Fruit fly (Drosophila melanogaster) whole organism, pupa: Measurements from ENCODE around the gene tws.
A peak's percentile ranks its signal among the peaks of the same experiment; 100 is the strongest.

Experiments
- CG10348 ChIP-seq: fragments of 200-800 bp; sonication (Bioruptor generic); IDR thresholded peaks from 2 replicates; pipeline ENCODE4 v1.3.6; 2022; ENCODE audit warnings: missing biosample characterization, missing genetic modification characterization
- CG12605 ChIP-seq: fragments of 200-800 bp; sonication (Bioruptor generic); IDR thresholded peaks from 2 replicates; pipeline ENCODE4 v1.3.6; 2022; ENCODE audit warnings: missing biosample characterization, missing genetic modification characterization
- CG13204 ChIP-seq: fragments of 200-800 bp; sonication (Bioruptor generic); optimal IDR thresholded peaks from 2 replicates; lab custom pipeline; 2018; ENCODE audit warnings: missing biosample characterization, mild to moderate bottlenecking, missing genetic modification characterization, moderate library complexity
- CG14655 ChIP-seq: fragments of 200-800 bp; sonication (Bioruptor generic); optimal IDR thresholded peaks from 3 replicates; lab custom pipeline; 2017; ENCODE audit warnings: mild to moderate bottlenecking, missing biosample characterization, missing genetic modification reagents, missing genetic modification characterization
- CG15710 ChIP-seq: fragments of 200-800 bp; sonication (Bioruptor generic); optimal IDR thresholded peaks from 2 replicates; lab custom pipeline; 2018; ENCODE audit warnings: missing biosample characterization, mild to moderate bottlenecking, missing genetic modification characterization, moderate library complexity
- CG17806 ChIP-seq: fragments of 200-800 bp; sonication (Bioruptor generic); optimal IDR thresholded peaks from 2 replicates; lab custom pipeline; 2018; ENCODE audit warnings: missing biosample characterization, mild to moderate bottlenecking, missing genetic modification characterization, moderate library complexity
- CG32121 ChIP-seq: fragments of 200-800 bp; sonication (Bioruptor generic); IDR thresholded peaks from 2 replicates; pipeline ENCODE4 v1.3.6; 2022; ENCODE audit warnings: missing biosample characterization, missing genetic modification characterization
- CG34367 ChIP-seq: fragments of 200-800 bp; sonication (Bioruptor generic); optimal IDR thresholded peaks from 2 replicates; lab custom pipeline; 2018; ENCODE audit warnings: missing biosample characterization, mild to moderate bottlenecking, missing genetic modification characterization
- CG4496 ChIP-seq: fragments of 200-800 bp; sonication (Bioruptor generic); IDR thresholded peaks from 3 replicates; pipeline ENCODE4 v1.3.6; 2022; ENCODE audit warnings: missing biosample characterization, missing genetic modification characterization
- CG8159 ChIP-seq: fragments of 200-800 bp; sonication (Bioruptor generic); optimal IDR thresholded peaks from 3 replicates; lab custom pipeline; 2018; ENCODE audit warnings: missing biosample characterization, mild to moderate bottlenecking, missing genetic modification characterization, moderate library complexity
- CG8301 ChIP-seq: fragments of 200-800 bp; sonication (Bioruptor generic); optimal IDR thresholded peaks from 2 replicates; lab custom pipeline; 2018; ENCODE audit warnings: missing biosample characterization, mild to moderate bottlenecking, missing genetic modification characterization
- CG9948 ChIP-seq: fragments of 200-800 bp; sonication (Bioruptor generic); optimal IDR thresholded peaks from 2 replicates; lab custom pipeline; 2018; ENCODE audit warnings: missing biosample characterization, mild to moderate bottlenecking, missing genetic modification characterization, moderate library complexity
- D1 ChIP-seq: fragments of 200-800 bp; sonication (Bioruptor generic); optimal IDR thresholded peaks from 2 replicates; lab custom pipeline; 2018; ENCODE audit warnings: missing biosample characterization, mild to moderate bottlenecking, missing genetic modification characterization, moderate library complexity
- EcR ChIP-seq: fragments of 200-800 bp; sonication (Bioruptor generic); optimal IDR thresholded peaks from 3 replicates; lab custom pipeline; 2019; ENCODE audit warnings: missing biosample characterization, missing genetic modification characterization, mild to moderate bottlenecking, moderate library complexity, missing genetic modification reagents
- Ets98B ChIP-seq: fragments of 200-800 bp; sonication (Bioruptor generic); IDR thresholded peaks from 2 replicates; pipeline ENCODE4 v1.3.6; 2022; ENCODE audit warnings: missing biosample characterization, missing genetic modification characterization
- Pif1A ChIP-seq: fragments of 200-800 bp; sonication (Bioruptor generic); optimal IDR thresholded peaks from 3 replicates; lab custom pipeline; 2016; ENCODE audit warnings: missing biosample characterization, missing genetic modification characterization
- Pif1B ChIP-seq: fragments of 200-800 bp; sonication (Bioruptor generic); optimal IDR thresholded peaks from 3 replicates; lab custom pipeline; 2016; ENCODE audit warnings: missing biosample characterization, missing genetic modification characterization
- Snoo ChIP-seq: fragments of 200-800 bp; sonication (Bioruptor generic); optimal IDR thresholded peaks from 3 replicates; lab custom pipeline; 2017; ENCODE audit warnings: missing biosample characterization, mild to moderate bottlenecking, missing genetic modification characterization, inconsistent platforms
- fd96Ca ChIP-seq: fragments of 200-800 bp; sonication (Bioruptor generic); IDR thresholded peaks from 3 replicates; pipeline ENCODE4 v1.3.6; 2022; ENCODE audit warnings: missing biosample characterization, missing genetic modification characterization
- gl ChIP-seq: fragments of 200-800 bp; sonication (Bioruptor generic); optimal IDR thresholded peaks from 2 replicates; lab custom pipeline; 2018; ENCODE audit warnings: missing biosample characterization, mild to moderate bottlenecking, missing genetic modification characterization
- rn ChIP-seq: fragments of 200-800 bp; sonication (Bioruptor generic); IDR thresholded peaks from 2 replicates; pipeline ENCODE4 v1.3.6; 2022; ENCODE audit warnings: missing biosample characterization, missing genetic modification characterization

The tws gene

dm6 chr3R:10142770-10143169, 3.2 kb upstream of the tws start, which contains the start of gene CG42759:
TSS of gene CG42759 (plus strand) at chr3R:10143070.
- TF ChIP-seq D1 = no peak
- TF ChIP-seq Pif1B (GFP tag; lab: Kevin White, UChicago) = no peak
- TF ChIP-seq CG10348 = no peak

DNA sequence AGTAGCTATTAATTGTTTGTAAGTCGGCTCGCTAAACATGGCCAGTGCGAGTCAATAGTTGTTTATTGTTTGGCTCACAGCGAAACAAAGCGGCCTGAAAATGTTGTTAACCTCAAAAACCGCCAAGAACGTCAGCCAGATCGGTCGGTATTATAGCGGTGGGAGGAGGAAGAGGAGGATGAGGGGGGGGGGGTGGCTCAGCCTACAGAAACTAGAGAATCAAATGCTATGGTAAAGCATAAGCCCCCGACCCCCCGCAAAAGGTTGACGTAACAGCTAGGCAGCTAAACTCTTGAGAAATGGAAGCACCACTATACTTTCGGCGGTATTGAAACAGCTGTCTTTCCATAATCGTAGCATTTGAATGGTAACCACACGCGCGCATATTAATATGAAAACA, 672 bp downstream of the tws start:
- no peak for TF ChIP-seq CG14655
- no peak for TF ChIP-seq CG8301 (tag; lab: Kevin White, UChicago)
- TF ChIP-seq CG10348 = no peak
- no peak for TF ChIP-seq CG34367 (tag; lab: Kevin White, UChicago)
- no peak for TF ChIP-seq Ets98B (GFP tag; lab: Robert Waterston, UW)
- TF ChIP-seq Pif1A (GFP tag; lab: Kevin White, UChicago) = no peak
- no peak for TF ChIP-seq rn (GFP tag; lab: Robert Waterston, UW)
- no peak for TF ChIP-seq CG15710 (tag; lab: Kevin White, UChicago)
- no peak for TF ChIP-seq Pif1B (GFP tag; lab: Kevin White, UChicago)
- no peak for TF ChIP-seq CG9948 (tag; lab: Kevin White, UChicago)
- TF ChIP-seq CG13204 (GFP tag; lab: Kevin White, UChicago) = no peak
- TF ChIP-seq D1 = no peak
- no peak for TF ChIP-seq Snoo (tag; lab: Kevin White, UChicago)
- TF ChIP-seq gl (tag; lab: Kevin White, UChicago) = no peak

DNA sequence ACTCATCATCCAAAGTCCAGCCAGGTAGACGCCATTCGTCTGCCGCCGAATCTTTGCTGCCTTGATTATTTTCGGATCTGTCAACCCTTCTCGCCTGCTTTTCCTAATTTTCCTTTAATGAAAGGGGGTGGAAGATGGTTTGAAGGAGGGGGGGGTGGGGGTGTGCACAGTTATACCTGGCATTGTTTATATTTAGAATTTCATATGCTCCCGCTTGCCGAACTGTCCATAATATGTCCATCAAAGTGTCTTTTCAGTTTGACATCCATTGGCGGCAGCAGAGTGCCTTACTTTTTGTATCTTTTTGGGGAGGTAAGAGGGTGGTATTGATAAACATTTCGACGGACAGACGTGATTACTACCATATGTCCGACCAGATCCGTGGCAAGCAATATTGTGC, 1.8 kb downstream of the tws start:
- no peak for TF ChIP-seq CG8159 (tag; lab: Kevin White, UChicago)
- TF ChIP-seq D1 = no peak
- TF ChIP-seq Pif1B (GFP tag; lab: Kevin White, UChicago) = no peak
- no peak for TF ChIP-seq gl (tag; lab: Kevin White, UChicago)
- TF ChIP-seq Ets98B (GFP tag; lab: Robert Waterston, UW) = no peak
- TF ChIP-seq fd96Ca = no peak
- no peak for TF ChIP-seq rn (GFP tag; lab: Robert Waterston, UW)
- no peak for TF ChIP-seq CG17806 (tag; lab: Kevin White, UChicago)
- no peak for TF ChIP-seq CG34367 (tag; lab: Kevin White, UChicago)
- TF ChIP-seq CG10348 = no peak
- TF ChIP-seq CG8301 (tag; lab: Kevin White, UChicago) = no peak
- no peak for TF ChIP-seq Pif1A (GFP tag; lab: Kevin White, UChicago)
- no peak for TF ChIP-seq CG14655
- no peak for TF ChIP-seq CG13204 (GFP tag; lab: Kevin White, UChicago)
- TF ChIP-seq CG15710 (tag; lab: Kevin White, UChicago) = no peak
- TF ChIP-seq CG9948 (tag; lab: Kevin White, UChicago) = no peak
- no peak for TF ChIP-seq CG4496
- no peak for TF ChIP-seq EcR (GFP tag; lab: Kevin White, UChicago)
- no peak for TF ChIP-seq CG12605
- TF ChIP-seq CG32121 (GFP tag; lab: Robert Waterston, UW) = no peak

DNA sequence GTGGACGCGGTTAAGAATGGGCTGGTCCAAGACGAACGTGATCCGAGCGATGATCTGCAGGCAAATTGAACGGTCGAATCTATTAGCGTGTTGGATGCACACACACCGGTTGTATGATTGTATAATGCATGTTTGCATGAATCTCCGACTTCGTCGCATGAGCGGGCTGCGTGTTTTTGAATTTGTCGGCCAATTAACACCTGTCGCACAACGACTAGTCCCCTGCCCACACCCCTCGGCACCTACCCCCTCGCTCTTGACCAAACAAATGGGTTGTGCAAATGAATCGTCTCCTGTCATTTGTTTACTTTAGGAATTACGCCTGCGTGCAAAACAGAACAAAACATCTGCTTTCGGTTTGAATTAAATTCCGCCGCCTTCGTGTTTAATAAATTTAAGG, 4.6 kb downstream of the tws start:
- TF ChIP-seq CG4496 (0 out of 3 replicates have a peak, but pooled peaks have one; percentile 13), CG12605 (no peak)

DNA sequence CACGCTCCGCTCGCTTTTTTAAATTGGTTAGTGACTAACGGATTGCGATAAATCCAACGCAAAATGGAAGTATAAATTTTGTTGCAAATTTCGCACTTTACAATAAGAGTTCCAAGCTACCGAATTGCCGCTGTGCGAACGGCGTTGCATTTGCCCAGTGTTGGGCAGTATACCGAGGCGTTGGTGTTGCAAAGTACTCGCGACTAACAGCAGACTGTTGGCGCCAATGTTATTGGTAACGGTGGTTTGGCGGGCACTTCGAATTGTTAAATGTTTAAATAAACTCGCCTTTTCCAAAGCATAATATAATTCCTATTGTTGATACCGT, 5.3 kb downstream of the tws start:
- TF ChIP-seq Ets98B (GFP tag; lab: Robert Waterston, UW) (peak; percentile 24; the same call in 1 of the 2 replicates), rn (GFP tag; lab: Robert Waterston, UW) (no peak), CG9948 (tag; lab: Kevin White, UChicago) (peak; percentile 49), Snoo (tag; lab: Kevin White, UChicago) (peak; percentile 43), CG8159 (tag; lab: Kevin White, UChicago) (peak; percentile 10)

DNA sequence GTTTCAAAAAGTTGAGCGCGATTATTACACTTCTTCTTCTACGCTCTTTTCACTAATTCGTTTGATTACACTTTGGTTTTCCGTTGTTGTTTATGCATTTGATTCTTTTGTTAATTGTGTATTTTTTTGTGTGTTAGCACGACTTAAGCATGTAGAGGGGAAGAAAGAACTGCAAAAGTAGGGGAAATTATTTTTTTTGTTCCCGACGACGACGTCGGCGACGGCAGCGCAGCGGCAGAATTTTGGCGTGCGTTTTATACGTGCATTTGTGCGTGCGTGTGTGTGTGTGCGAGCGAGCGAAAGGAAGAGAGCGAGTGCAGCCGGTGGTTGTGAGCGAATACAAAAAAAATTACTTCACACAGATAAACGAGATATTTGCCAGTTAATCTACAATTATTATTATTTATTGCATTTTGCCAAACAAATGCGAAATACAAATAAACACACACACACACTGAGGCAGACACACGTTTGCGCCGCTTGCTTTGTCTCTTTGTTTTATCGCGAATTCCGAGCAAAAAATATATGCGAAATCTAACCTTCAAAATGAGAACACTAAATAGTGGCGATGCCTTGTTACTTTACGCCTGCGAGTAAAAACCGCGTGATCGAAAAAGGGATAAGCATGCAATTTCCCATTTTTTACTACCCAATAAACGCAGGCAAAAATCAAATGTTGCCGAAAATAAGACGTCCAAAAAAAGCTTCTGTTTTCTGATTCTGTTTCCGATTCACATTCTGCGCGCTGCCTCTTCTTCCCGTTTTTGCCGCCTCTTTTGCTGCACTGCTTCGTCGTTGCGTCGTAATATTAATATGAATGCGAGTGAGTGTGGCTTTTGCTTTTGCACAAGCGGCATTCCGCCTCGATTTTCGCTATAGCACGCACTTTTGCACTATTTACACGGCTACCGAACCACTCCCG, 5.9 kb downstream of the tws start:
- TF ChIP-seq CG34367 (tag; lab: Kevin White, UChicago) = no peak
- no peak for TF ChIP-seq CG12605
- peak; percentile 15; the same call in 1 of the 3 replicates for TF ChIP-seq CG4496
- peak; percentile 12 for TF ChIP-seq EcR (GFP tag; lab: Kevin White, UChicago)
- no peak for TF ChIP-seq CG9948 (tag; lab: Kevin White, UChicago)
- TF ChIP-seq CG8301 (tag; lab: Kevin White, UChicago) = no peak

dm6 chr3R:10132906-10133416, 6.6 kb downstream of the tws start:
- TF ChIP-seq CG13204 (GFP tag; lab: Kevin White, UChicago) (peak; percentile 76), CG12605 (no peak), CG8159 (tag; lab: Kevin White, UChicago) (peak; percentile 5), D1 (no peak), Pif1A (GFP tag; lab: Kevin White, UChicago) (peak; percentile 12), CG17806 (tag; lab: Kevin White, UChicago) (peak; percentile 20), CG9948 (tag; lab: Kevin White, UChicago) (peak; percentile 11), CG10348 (no peak), Pif1B (GFP tag; lab: Kevin White, UChicago) (peak; percentile 1), gl (tag; lab: Kevin White, UChicago) (no peak), CG14655 (peak; percentile 21), Ets98B (GFP tag; lab: Robert Waterston, UW) (no peak), EcR (GFP tag; lab: Kevin White, UChicago) (peak; percentile 31), CG32121 (GFP tag; lab: Robert Waterston, UW) (no peak), Snoo (tag; lab: Kevin White, UChicago) (peak; percentile 8), CG8301 (tag; lab: Kevin White, UChicago) (peak; percentile 15)
